2 fruit fly cellular contexts compared by ENCODE assay signal in genomic region chrX:2123013-2123964, dm6.
TF ChIP-seq lines count a peak whose summit lies in the region.

Gene ph-d (minus strand): TSS chrX:2123286.

TF ChIP-seq in whole organism, embryonic, 481 proteins besides CTCF, POLR2A, EP300 and RAD21 (continued from another document and continues in another):
- TF ChIP-seq Dip2 (GFP tag; IDR thresholded peaks at IDR 0.05; lab: Robert Waterston, UW) (no peak), CG4404 (GFP tag; IDR thresholded peaks at IDR 0.05; lab: Robert Waterston, UW) (no peak), lilli (GFP tag; optimal IDR thresholded peaks at IDR 0.05; lab: Kevin White, UChicago) (peak; percentile 52), HLH3B (GFP tag; IDR thresholded peaks at IDR 0.05; lab: Robert Waterston, UW) (peak; percentile 42; the same call in 1 of the 2 replicates), CG4854 (GFP tag; optimal IDR thresholded peaks at IDR 0.05; lab: Kevin White, UChicago) (peak; percentile 14), CG11560 (tag; IDR thresholded peaks at IDR 0.05; lab: Robert Waterston, UW) (no peak), CG4617 (GFP tag; optimal IDR thresholded peaks at IDR 0.05; lab: Kevin White, UChicago; ENCODE audit: borderline replicate concordance) (no peak), Tbp (GFP tag; optimal IDR thresholded peaks at IDR 0.05; lab: Kevin White, UChicago) (no peak), CG10565 (GFP tag; optimal IDR thresholded peaks at IDR 0.05; lab: Kevin White, UChicago) (no peak), Chrac-16 (GFP tag; optimal IDR thresholded peaks at IDR 0.05; lab: Kevin White, UChicago) (peak; percentile 62), ci (GFP tag; IDR thresholded peaks at IDR 0.05; lab: Robert Waterston, UW) (peak; percentile 62; the same call in 1 of the 3 replicates), tio (GFP tag; optimal IDR thresholded peaks at IDR 0.05; lab: Kevin White, UChicago) (peak; percentile 30), tin (GFP tag; optimal IDR thresholded peaks at IDR 0.05; lab: Kevin White, UChicago) (peak; percentile 30), CG1024 (GFP tag; IDR thresholded peaks at IDR 0.05; lab: Robert Waterston, UW) (no peak), CG18599 (GFP tag; optimal IDR thresholded peaks at IDR 0.05; lab: Kevin White, UChicago) (peak; percentile 58), ewg (GFP tag; optimal IDR thresholded peaks at IDR 0.05; lab: Kevin White, UChicago) (peak; percentile 86), bbx (GFP tag; IDR thresholded peaks at IDR 0.05; lab: Robert Waterston, UW; ENCODE audit: partially characterized antibody) (0 out of 2 replicates have a peak, but pooled peaks have one; percentile 22), en (GFP tag; optimal IDR thresholded peaks at IDR 0.05; lab: Kevin White, UChicago) (no peak), CG10543 (GFP tag; optimal IDR thresholded peaks at IDR 0.05; lab: Kevin White, UChicago) (peak; percentile 89), CG12659 (GFP tag; optimal IDR thresholded peaks at IDR 0.05; lab: Kevin White, UChicago) (peak; percentile 58), MESR4 (GFP tag; optimal IDR thresholded peaks at IDR 0.05; lab: Kevin White, UChicago) (peak; percentile 7), CG15601 (tag; optimal IDR thresholded peaks at IDR 0.05; lab: Kevin White, UChicago) (peak; percentile 28), CG11695 (GFP tag; IDR thresholded peaks at IDR 0.05; lab: Robert Waterston, UW) (peak; percentile 36; the same call in 1 of the 3 replicates), HLHmδ (GFP tag; optimal IDR thresholded peaks at IDR 0.05; lab: Kevin White, UChicago) (peak; percentile 38), CG1603 (tag; optimal IDR thresholded peaks at IDR 0.05; lab: Kevin White, UChicago) (peak; percentile 14), CG31388 (GFP tag; optimal IDR thresholded peaks at IDR 0.05; lab: Kevin White, UChicago) (no peak), CG3065 (GFP tag; optimal IDR thresholded peaks at IDR 0.05; lab: Kevin White, UChicago) (peak; percentile 1), nom (GFP tag; optimal IDR thresholded peaks at IDR 0.05; lab: Kevin White, UChicago) (peak; percentile 88), CG30403 (GFP tag; optimal IDR thresholded peaks at IDR 0.05; lab: Kevin White, UChicago) (peak; percentile 42), twi (tag; optimal IDR thresholded peaks at IDR 0.05; lab: Kevin White, UChicago) (peak; percentile 96), odd (GFP tag; optimal IDR thresholded peaks at IDR 0.05; lab: Kevin White, UChicago) (peak; percentile 1), CG14710 (tag; optimal IDR thresholded peaks at IDR 0.05; lab: Kevin White, UChicago) (peak; percentile 29), CG5180 (GFP tag; optimal IDR thresholded peaks at IDR 0.05; lab: Kevin White, UChicago) (peak; percentile 45), CG13424 (tag; optimal IDR thresholded peaks at IDR 0.05; lab: Kevin White, UChicago) (peak; percentile 3), Hmr (GFP tag; optimal IDR thresholded peaks at IDR 0.05; lab: Kevin White, UChicago) (peak; percentile 32), CG18262 (tag; optimal IDR thresholded peaks at IDR 0.05; lab: Kevin White, UChicago) (peak; percentile 59), CG10959 (GFP tag; IDR thresholded peaks at IDR 0.05; lab: Robert Waterston, UW) (no peak), pros (GFP tag; optimal IDR thresholded peaks at IDR 0.05; lab: Kevin White, UChicago) (peak; percentile 100), lov (optimal IDR thresholded peaks at IDR 0.05; lab: Kevin White, UChicago) (no peak), lov (GFP tag; IDR thresholded peaks at IDR 0.05; lab: Robert Waterston, UW) (0 out of 3 replicates have a peak, but pooled peaks have one; percentile 33), maf-S (GFP tag; optimal IDR thresholded peaks at IDR 0.05; lab: Kevin White, UChicago) (no peak), CG12071 (GFP tag; optimal IDR thresholded peaks at IDR 0.05; lab: Kevin White, UChicago) (peak; percentile 18), CG13296 (GFP tag; optimal IDR thresholded peaks at IDR 0.05; lab: Kevin White, UChicago) (peak; percentile 47), CG5245 (GFP tag; optimal IDR thresholded peaks at IDR 0.05; lab: Kevin White, UChicago) (peak; percentile 18), CG10267 (tag; optimal IDR thresholded peaks at IDR 0.05; lab: Kevin White, UChicago) (peak; percentile 54), sens-2 (GFP tag; IDR thresholded peaks at IDR 0.05; lab: Robert Waterston, UW) (no peak), chif (GFP tag; optimal IDR thresholded peaks at IDR 0.05; lab: Kevin White, UChicago) (peak in 1 of 2 experiments; percentile 35), gsb-n (tag; optimal IDR thresholded peaks at IDR 0.05; lab: Kevin White, UChicago) (peak; percentile 17), gt (GFP tag; IDR thresholded peaks at IDR 0.05; lab: Robert Waterston, UW) (no peak), dmrt11E (tag; optimal IDR thresholded peaks at IDR 0.05; lab: Kevin White, UChicago) (peak; percentile 44), CG2889 (GFP tag; IDR thresholded peaks at IDR 0.05; lab: Robert Waterston, UW) (no peak), run (tag; optimal IDR thresholded peaks at IDR 0.05; lab: Kevin White, UChicago) (no peak), CG15011 (GFP tag; optimal IDR thresholded peaks at IDR 0.05; lab: Kevin White, UChicago) (peak; percentile 17), CG6791 (GFP tag; IDR thresholded peaks at IDR 0.05; lab: Robert Waterston, UW; ENCODE audit: partially characterized antibody) (no peak), Myb (GFP tag; optimal IDR thresholded peaks at IDR 0.05; lab: Kevin White, UChicago) (peak; percentile 9), CG15514 (GFP tag; optimal IDR thresholded peaks at IDR 0.05; lab: Kevin White, UChicago) (peak; percentile 53), Hr51 (GFP tag; optimal IDR thresholded peaks at IDR 0.05; lab: Kevin White, UChicago) (peak; percentile 43 to 53), CG17186 (GFP tag; optimal IDR thresholded peaks at IDR 0.05; lab: Kevin White, UChicago) (no peak), hth (optimal IDR thresholded peaks at IDR 0.05; lab: Kevin White, UChicago) (no peak), H15 (GFP tag; IDR thresholded peaks at IDR 0.05; lab: Robert Waterston, UW) (0 out of 3 replicates have a peak, but pooled peaks have one; percentile 19), CG7372 (GFP tag; IDR thresholded peaks at IDR 0.05; lab: Robert Waterston, UW) (no peak), HmgZ (tag; optimal IDR thresholded peaks at IDR 0.05; lab: Kevin White, UChicago) (peak; percentile 44), fd96Cb (tag; optimal IDR thresholded peaks at IDR 0.05; lab: Kevin White, UChicago) (peak; percentile 50), Atf6 (GFP tag; IDR thresholded peaks at IDR 0.05; lab: Robert Waterston, UW) (peak; percentile 43), CG1529 (GFP tag; optimal IDR thresholded peaks at IDR 0.05; lab: Kevin White, UChicago) (peak; percentile 45)

TF ChIP-seq in whole organism, prepupa, 60 proteins besides CTCF, POLR2A, EP300 and RAD21 (continued from another document):
- TF ChIP-seq dsx (GFP tag; optimal IDR thresholded peaks at IDR 0.05; lab: Kevin White, UChicago; ENCODE audit: poor library complexity, severe bottlenecking), result peak; percentile 77
- TF ChIP-seq Met (GFP tag; optimal IDR thresholded peaks at IDR 0.05; lab: Kevin White, UChicago), result peak; percentile 62
- TF ChIP-seq Ets96B (tag; optimal IDR thresholded peaks at IDR 0.05; lab: Kevin White, UChicago), result peak; percentile 88
- peak; percentile 60 for TF ChIP-seq CG7368 (GFP tag; optimal IDR thresholded peaks at IDR 0.05; lab: Kevin White, UChicago)
- peak; percentile 21 for TF ChIP-seq Hr39 (GFP tag; optimal IDR thresholded peaks at IDR 0.05; lab: Kevin White, UChicago)
- TF ChIP-seq Eip75B (GFP tag; optimal IDR thresholded peaks at IDR 0.05; lab: Kevin White, UChicago), result peak; percentile 51
- no peak for TF ChIP-seq CG6792 (GFP tag; optimal IDR thresholded peaks at IDR 0.05; lab: Kevin White, UChicago)
- TF ChIP-seq CG6163 (GFP tag; IDR thresholded peaks at IDR 0.05; lab: Robert Waterston, UW), result peak; percentile 94
- TF ChIP-seq CG3919 (GFP tag; optimal IDR thresholded peaks at IDR 0.05; lab: Kevin White, UChicago), result peak; percentile 20
